Worm (Caenorhabditis elegans): ENCODE measurements around the gene Y57G11C.20.

DNA sequence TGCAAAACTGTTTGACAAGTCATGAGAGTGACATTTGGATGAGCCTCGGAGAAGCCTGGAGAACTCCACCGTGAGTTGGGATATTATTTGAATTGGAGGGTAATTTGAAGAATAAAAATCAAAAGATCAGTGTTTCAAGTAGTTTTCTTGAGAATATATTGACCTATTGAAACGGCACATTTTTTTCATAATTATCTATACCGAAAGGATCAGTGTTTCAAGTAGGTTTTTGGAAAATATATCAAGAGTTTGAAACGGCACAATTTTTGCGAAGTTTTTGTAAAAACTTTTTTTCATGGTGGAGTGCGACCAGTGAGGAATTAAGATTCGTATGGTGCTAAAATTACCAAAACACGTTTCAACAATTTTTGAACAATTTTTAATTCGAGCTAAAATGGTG is 48.8 kb downstream of the Y57G11C.20 start:
- TF ChIP-seq unc-39 (tag; optimal IDR thresholded peaks at IDR 0.05) (no peak), ztf-4 (tag; optimal IDR thresholded peaks at IDR 0.05) (no peak), R02D3.7 (tag; optimal IDR thresholded peaks at IDR 0.05) (no peak), nhr-129 (tag; optimal IDR thresholded peaks at IDR 0.05) (no peak), nhr-6 (tag; optimal IDR thresholded peaks at IDR 0.05) (no peak), ama-1 (optimal IDR thresholded peaks at IDR 0.05) (no peak), fos-1 (tag; optimal IDR thresholded peaks at IDR 0.05) (no peak), ztf-11 (tag; optimal IDR thresholded peaks at IDR 0.05) (no peak), lin-11 (tag; optimal IDR thresholded peaks at IDR 0.05) (no peak), alr-1 (tag; optimal IDR thresholded peaks at IDR 0.05) (no peak), blmp-1 (tag; optimal IDR thresholded peaks at IDR 0.05; ENCODE audit: insufficient read depth) (no peak)

Measured in whole organism, L2 larva.